Worm (Caenorhabditis elegans) whole organism, L4 larva: Measurements from ENCODE around the gene Y49F6B.8.

Experiments used
- F26F4.8 ChIP-seq: fragments of 200-800 bp; sonication (Bioruptor generic); conservative IDR thresholded peaks from 2 replicates; pipeline ENCODE4 v1.3.6; 2022; ENCODE audit warnings: missing genetic modification characterization, missing compliant biosample characterization
- F37D6.2 ChIP-seq: sonication (generic microtip); optimal IDR thresholded peaks from 2 replicates; lab custom pipeline; 2016; ENCODE audit warnings: mild to moderate bottlenecking, missing genetic modification characterization, missing compliant biosample characterization
- F44E2.7 ChIP-seq: fragments of 200-800 bp; sonication (Bioruptor generic); IDR thresholded peaks from 2 replicates; pipeline ENCODE4 v2.1.2; 2022; ENCODE audit warnings: missing genetic modification characterization, missing compliant biosample characterization
- R02D3.7 ChIP-seq: fragments of 150-350 bp; sonication (generic microtip); optimal IDR thresholded peaks from 3 replicates; lab custom pipeline; 2014; ENCODE audit warnings: missing biosample characterization, missing genetic modification characterization
- T20F7.1 ChIP-seq: fragments of 200-800 bp; sonication (Bioruptor generic); optimal IDR thresholded peaks from 2 replicates; lab custom pipeline; 2018; ENCODE audit warnings: mild to moderate bottlenecking, missing genetic modification characterization, missing compliant biosample characterization
- T26A8.4 ChIP-seq: fragments of 200-800 bp; sonication (Bioruptor generic); IDR thresholded peaks from 2 replicates; pipeline ENCODE4 v1.3.6; 2022; ENCODE audit warnings: missing genetic modification characterization, missing compliant biosample characterization
- Y105C5A.15 ChIP-seq: fragments of 200-800 bp; sonication (Bioruptor generic); IDR thresholded peaks from 2 replicates; pipeline ENCODE4 v1.3.6; 2022; ENCODE audit warnings: missing genetic modification characterization, missing compliant biosample characterization
- Y75B8A.6 ChIP-seq: fragments of 200-800 bp; sonication (Bioruptor generic); IDR thresholded peaks from 2 replicates; pipeline ENCODE4 v1.3.6; 2022; ENCODE audit warnings: missing genetic modification reagents, missing genetic modification characterization, missing compliant biosample characterization
- ZK337.2 ChIP-seq: fragments of 200-800 bp; sonication (Bioruptor generic); IDR thresholded peaks from 2 replicates; pipeline ENCODE4 v1.3.6; 2022; ENCODE audit warnings: missing genetic modification reagents, missing genetic modification characterization, missing compliant biosample characterization
- ZK546.5 ChIP-seq, 2 experiments: sonication (generic microtip); optimal IDR thresholded peaks; 2 replicates each; lab custom pipeline; 2017; ENCODE audit warnings: missing biosample characterization in 2 of 2, missing genetic modification characterization in 2 of 2
- aly-2 ChIP-seq: sonication (generic microtip); optimal IDR thresholded peaks from 2 replicates; lab custom pipeline; 2018; ENCODE audit warnings: missing biosample characterization, missing genetic modification characterization
- ama-1 ChIP-seq: fragments of 150-350 bp; optimal IDR thresholded peaks from 2 replicates; lab custom pipeline; 2014; ENCODE audit warnings: inconsistent platforms, mixed read lengths
- attf-4 ChIP-seq: sonication (generic microtip); optimal IDR thresholded peaks from 3 replicates; lab custom pipeline; 2017; ENCODE audit warnings: missing biosample characterization, missing genetic modification characterization
- ceh-28 ChIP-seq: fragments of 150-350 bp; optimal IDR thresholded peaks from 2 replicates; lab custom pipeline; 2014; ENCODE audit warnings: missing biosample characterization, missing genetic modification reagents, missing genetic modification characterization
- ceh-44 ChIP-seq: fragments of 200-800 bp; sonication (Bioruptor generic); IDR thresholded peaks from 2 replicates; pipeline ENCODE4 v1.3.6; 2022; ENCODE audit warnings: missing genetic modification reagents, missing genetic modification characterization, missing compliant biosample characterization
- ceh-62 ChIP-seq: sonication (generic microtip); optimal IDR thresholded peaks from 2 replicates; lab custom pipeline; 2017; ENCODE audit warnings: missing biosample characterization, missing genetic modification characterization
- cey-2 ChIP-seq: sonication (generic microtip); optimal IDR thresholded peaks from 3 replicates; lab custom pipeline; 2017; ENCODE audit warnings: missing genetic modification characterization, mild to moderate bottlenecking, missing compliant biosample characterization, antibody characterized with exemption, borderline replicate concordance; ENCODE audit not compliant: insufficient read depth
- daf-12 ChIP-seq: fragments of 150-350 bp; optimal IDR thresholded peaks from 2 replicates; lab custom pipeline; 2014; ENCODE audit warnings: missing biosample characterization, missing genetic modification reagents, missing genetic modification characterization
- daf-16 ChIP-seq, 3 experiments: sonication (generic microtip); optimal IDR thresholded peaks; 2 replicates each; lab custom pipeline; 2016 to 2017; ENCODE audit warnings: missing genetic modification characterization in 3 of 3, missing genetic modification reagents in 3 of 3, mild to moderate bottlenecking in 2 of 3, missing compliant biosample characterization in 2 of 3, missing biosample characterization in 1 of 3, moderate library complexity in 1 of 3
- daf-19 ChIP-seq: fragments of 200-800 bp; sonication (Bioruptor generic); conservative IDR thresholded peaks from 2 replicates; pipeline ENCODE4 v1.3.6; 2022; ENCODE audit warnings: missing genetic modification characterization, missing compliant biosample characterization
- dve-1 ChIP-seq: sonication (generic microtip); optimal IDR thresholded peaks from 2 replicates; lab custom pipeline; 2017; ENCODE audit warnings: antibody characterized with exemption, mild to moderate bottlenecking, missing genetic modification characterization, missing compliant biosample characterization; ENCODE audit not compliant: insufficient read depth
- egl-43 ChIP-seq: fragments of 200-800 bp; sonication (Bioruptor generic); IDR thresholded peaks from 2 replicates; pipeline ENCODE4 v1.3.6; 2022; ENCODE audit warnings: missing genetic modification reagents, missing genetic modification characterization, missing compliant biosample characterization
- hif-1 ChIP-seq, 2 experiments: sonication (generic microtip); optimal IDR thresholded peaks; 2 replicates each; lab custom pipeline; 2016 to 2017; ENCODE audit warnings: missing compliant biosample characterization in 2 of 2, missing genetic modification characterization in 2 of 2, missing genetic modification reagents in 2 of 2, missing genotype in 2 of 2, mild to moderate bottlenecking in 1 of 2
- hlh-11 ChIP-seq: fragments of 200-800 bp; sonication (Bioruptor generic); optimal IDR thresholded peaks from 2 replicates; lab custom pipeline; 2018; ENCODE audit warnings: mild to moderate bottlenecking, missing genetic modification characterization, missing compliant biosample characterization
- hlh-30 ChIP-seq: sonication (generic microtip); optimal IDR thresholded peaks from 2 replicates; lab custom pipeline; 2017; ENCODE audit warnings: antibody characterized with exemption, mild to moderate bottlenecking, missing genetic modification characterization, missing compliant biosample characterization; ENCODE audit not compliant: insufficient read depth
- lin-29 ChIP-seq: fragments of 200-800 bp; sonication (Bioruptor generic); IDR thresholded peaks from 2 replicates; pipeline ENCODE4 v1.3.6; 2022; ENCODE audit warnings: missing genetic modification reagents, missing genetic modification characterization, missing compliant biosample characterization
- lir-3 ChIP-seq: sonication (generic microtip); optimal IDR thresholded peaks from 2 replicates; lab custom pipeline; 2016; ENCODE audit warnings: mild to moderate bottlenecking, missing genetic modification characterization, missing compliant biosample characterization
- madf-5 ChIP-seq, 2 experiments: fragments of 200-800 bp; sonication (Bioruptor generic); IDR thresholded peaks; 2 replicates each; pipeline ENCODE4 v1.3.6; 2022; ENCODE audit warnings: missing compliant biosample characterization in 2 of 2, missing genetic modification characterization in 2 of 2
- madf-9 ChIP-seq: fragments of 200-800 bp; sonication (Bioruptor generic); conservative IDR thresholded peaks from 2 replicates; pipeline ENCODE4 v1.3.6; 2022; ENCODE audit warnings: missing genetic modification reagents, missing genetic modification characterization, missing compliant biosample characterization
- mdt-29 ChIP-seq: fragments of 200-800 bp; sonication (Bioruptor generic); IDR thresholded peaks from 2 replicates; pipeline ENCODE4 v1.3.6; 2022; ENCODE audit warnings: missing genetic modification reagents, missing genetic modification characterization, missing compliant biosample characterization
- nhr-11 ChIP-seq: fragments of 150-350 bp; optimal IDR thresholded peaks from 2 replicates; lab custom pipeline; 2014; ENCODE audit warnings: missing biosample characterization, missing genetic modification characterization
- nhr-111 ChIP-seq: fragments of 200-800 bp; sonication (Bioruptor generic); optimal IDR thresholded peaks from 2 replicates; lab custom pipeline; 2018; ENCODE audit warnings: mild to moderate bottlenecking, missing genetic modification characterization, missing compliant biosample characterization
- nhr-28 ChIP-seq: fragments of 150-350 bp; optimal IDR thresholded peaks from 2 replicates; lab custom pipeline; 2014; ENCODE audit warnings: missing biosample characterization, missing genetic modification characterization
- nhr-41 ChIP-seq: fragments of 200-800 bp; sonication (Bioruptor generic); IDR thresholded peaks from 2 replicates; pipeline ENCODE4 v1.3.6; 2022; ENCODE audit warnings: missing genetic modification reagents, missing genetic modification characterization, missing compliant biosample characterization
- nhr-42 ChIP-seq: fragments of 200-800 bp; sonication (Bioruptor generic); IDR thresholded peaks from 2 replicates; pipeline ENCODE4 v1.3.6; 2022; ENCODE audit warnings: missing genetic modification characterization, missing compliant biosample characterization
- nhr-6 ChIP-seq: fragments of 150-350 bp; optimal IDR thresholded peaks from 2 replicates; lab custom pipeline; 2014; ENCODE audit warnings: missing biosample characterization, missing genetic modification characterization
- saeg-2 ChIP-seq: fragments of 200-800 bp; sonication (Bioruptor generic); IDR thresholded peaks from 2 replicates; pipeline ENCODE4 v1.3.6; 2022; ENCODE audit warnings: missing genetic modification reagents, missing genetic modification characterization, missing compliant biosample characterization
- sdz-12 ChIP-seq: fragments of 200-800 bp; sonication (Bioruptor generic); optimal IDR thresholded peaks from 2 replicates; lab custom pipeline; 2018; ENCODE audit warnings: mild to moderate bottlenecking, missing genetic modification characterization, missing compliant biosample characterization
- spr-3 ChIP-seq: fragments of 200-800 bp; sonication (Bioruptor generic); optimal IDR thresholded peaks from 2 replicates; lab custom pipeline; 2018; ENCODE audit warnings: mild to moderate bottlenecking, missing genetic modification characterization, missing compliant biosample characterization
- zag-1 ChIP-seq: fragments of 150-350 bp; optimal IDR thresholded peaks from 2 replicates; lab custom pipeline; 2014; ENCODE audit warnings: missing biosample characterization, missing genetic modification characterization
- zfp-3 ChIP-seq: fragments of 200-800 bp; sonication (Bioruptor generic); conservative IDR thresholded peaks from 2 replicates; pipeline ENCODE4 v1.3.6; 2022; ENCODE audit warnings: missing genetic modification reagents, missing genetic modification characterization, missing compliant biosample characterization
- zip-2 ChIP-seq: fragments of 150-350 bp; optimal IDR thresholded peaks from 2 replicates; lab custom pipeline; 2014; ENCODE audit warnings: missing biosample characterization, missing genetic modification characterization

The Y49F6B.8 gene

DNA sequence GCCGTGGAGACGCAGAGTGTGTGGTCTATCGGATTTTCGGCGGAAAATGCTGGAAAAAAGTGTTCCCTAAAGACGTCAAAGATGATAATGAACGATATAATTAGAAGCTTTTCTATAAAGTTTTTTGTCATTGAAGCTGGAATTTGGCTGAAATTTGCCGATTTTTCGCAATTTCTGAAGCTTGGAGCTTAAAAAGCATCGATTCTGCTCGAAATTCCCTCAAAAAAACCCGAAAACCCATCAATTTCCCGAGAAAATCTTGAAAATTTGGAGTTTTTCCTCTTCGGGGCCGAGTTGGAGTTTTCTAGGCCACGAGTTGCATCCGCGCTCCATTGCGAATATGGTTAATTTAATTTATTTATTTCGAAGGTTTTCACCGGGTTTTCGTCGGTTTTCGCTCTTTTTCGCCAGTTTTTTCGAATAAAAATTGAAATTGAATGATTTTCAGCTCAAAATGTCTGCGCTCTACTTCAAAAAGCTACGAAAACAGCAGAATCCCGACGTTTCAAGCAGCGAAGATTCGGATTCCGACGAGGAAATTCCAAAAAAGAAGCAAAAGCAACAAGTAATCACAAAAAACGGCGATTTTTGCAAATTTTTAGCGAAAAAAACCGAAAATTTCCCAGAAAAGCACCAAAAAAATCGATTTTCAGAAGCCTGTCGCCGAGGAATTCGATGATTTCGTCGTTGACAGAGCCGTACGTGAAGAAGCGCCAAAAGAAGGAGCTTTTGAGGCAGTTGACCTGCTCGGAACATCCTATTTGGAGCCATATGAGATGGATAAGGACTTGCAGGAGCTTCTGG, 21.2 kb upstream of the Y49F6B.8 start, which contains the start of the genes col-71 and Y49F6B.2 (continued):
- TF ChIP-seq lir-3 (tag; lab: Kevin White, UChicago), result no peak
- TF ChIP-seq saeg-2 (GFP tag; lab: Robert Waterston, UW), result no peak
- no peak for TF ChIP-seq cey-2 (tag; lab: Kevin White, UChicago)
- TF ChIP-seq dve-1, result peak; percentile 66
- peak; percentile 72 for TF ChIP-seq ZK337.2
- TF ChIP-seq egl-43, result no peak
- TF ChIP-seq zip-2, result no peak
- TF ChIP-seq spr-3 (GFP tag; lab: Kevin White, UChicago), result no peak
- no peak for TF ChIP-seq attf-4 (tag; lab: Kevin White, UChicago)
- TF ChIP-seq hif-1 (tag; optimal IDR thresholded peaks at IDR 0.05; lab: Kevin White, UChicago), result peak in 1 of 2 experiments; percentile 86
- no peak for TF ChIP-seq daf-19 (GFP tag; lab: Robert Waterston, UW)
- TF ChIP-seq ceh-28 (tag; lab: Kevin White, UChicago), result no peak
- no peak for TF ChIP-seq F26F4.8 (GFP tag; lab: Robert Waterston, UW)
- TF ChIP-seq sdz-12, result no peak
- TF ChIP-seq T20F7.1 (GFP tag; lab: Kevin White, UChicago), result no peak
- no peak for TF ChIP-seq aly-2 (tag; lab: Kevin White, UChicago)
- TF ChIP-seq zfp-3 (GFP tag; lab: Robert Waterston, UW), result peak; percentile 42; the same call in 1 of the 2 replicates
- peak; percentile 65 for TF ChIP-seq F37D6.2 (tag; lab: Kevin White, UChicago)
- peak; percentile 22 for TF ChIP-seq hlh-30
- TF ChIP-seq T26A8.4 (GFP tag; lab: Robert Waterston, UW), result no peak
- no peak for TF ChIP-seq F44E2.7 (GFP tag; lab: Robert Waterston, UW)
- no peak for TF ChIP-seq mdt-29 (GFP tag; lab: Robert Waterston, UW)
- TF ChIP-seq nhr-11 (tag; lab: Kevin White, UChicago), result no peak
- no peak for TF ChIP-seq zag-1 (tag; lab: Kevin White, UChicago)
- TF ChIP-seq madf-5 (GFP tag; IDR thresholded peaks at IDR 0.05; lab: Robert Waterston, UW), result no peak
- TF ChIP-seq nhr-111 (GFP tag; lab: Kevin White, UChicago), result no peak
- no peak for TF ChIP-seq ZK546.5 (tag; optimal IDR thresholded peaks at IDR 0.05; lab: Kevin White, UChicago)
- no peak for TF ChIP-seq R02D3.7
- no peak for TF ChIP-seq nhr-41 (GFP tag; lab: Robert Waterston, UW)
- peak; percentile 15 for TF ChIP-seq hlh-11 (tag; lab: Kevin White, UChicago)
- peak; percentile 43; the same call in 1 of the 2 replicates for TF ChIP-seq madf-9 (GFP tag; lab: Robert Waterston, UW)
- TF ChIP-seq daf-16 (GFP tag; optimal IDR thresholded peaks at IDR 0.05; lab: Kevin White, UChicago), result no peak
- peak; percentile 12 for TF ChIP-seq daf-16 (tag; optimal IDR thresholded peaks at IDR 0.05; lab: Kevin White, UChicago)
- TF ChIP-seq ceh-62 (tag; lab: Kevin White, UChicago), result no peak
- TF ChIP-seq daf-12 (tag; lab: Kevin White, UChicago), result no peak
- no peak for TF ChIP-seq ama-1 (lab: Kevin White, UChicago)
- TF ChIP-seq nhr-6 (tag; lab: Kevin White, UChicago), result peak; percentile 45
- TF ChIP-seq Y75B8A.6 (GFP tag; lab: Robert Waterston, UW), result no peak
- TF ChIP-seq lin-29 (GFP tag; lab: Robert Waterston, UW), result no peak
- peak; percentile 19 for TF ChIP-seq nhr-28 (tag; lab: Kevin White, UChicago)
- TF ChIP-seq ceh-44, result peak; percentile 48; the same call in 1 of the 2 replicates
- TF ChIP-seq nhr-42, result no peak
- TF ChIP-seq Y105C5A.15 (GFP tag; lab: Robert Waterston, UW), result no peak
